Worm (Caenorhabditis elegans): ENCODE results near the gene F54H5.3.

Gene F54H5.3

ce11 chrII:6642651-6643167, 20.7 kb downstream of the F54H5.3 start, which contains the start of gene T19D12.6:
TSS of gene T19D12.6 (minus strand) at chrII:6643117.
- TF ChIP-seq nhr-237 (tag; optimal IDR thresholded peaks at IDR 0.05) (no peak), jun-1 (tag; optimal IDR thresholded peaks at IDR 0.05) (no peak), fkh-10 (GFP tag; optimal IDR thresholded peaks at IDR 0.05) (no peak), snu-23 (GFP tag; optimal IDR thresholded peaks at IDR 0.05) (no peak), ztf-11 (tag; optimal IDR thresholded peaks at IDR 0.05) (no peak), rnt-1 (tag; optimal IDR thresholded peaks at IDR 0.05) (no peak), fkh-8 (tag; optimal IDR thresholded peaks at IDR 0.05) (peak; percentile 60), efl-1 (optimal IDR thresholded peaks at IDR 0.05) (no peak), efl-1 (GFP tag; optimal IDR thresholded peaks at IDR 0.05 in 1 of 2) (peak in 1 of 2 experiments; percentile 82), ceh-90 (tag; optimal IDR thresholded peaks at IDR 0.05) (no peak), nhr-11 (tag; optimal IDR thresholded peaks at IDR 0.05) (no peak), lin-14 (GFP tag; optimal IDR thresholded peaks at IDR 0.05) (peak; percentile 57), blmp-1 (tag; optimal IDR thresholded peaks at IDR 0.05) (peak; percentile 11), lsy-2 (tag; optimal IDR thresholded peaks at IDR 0.05) (peak in 1 of 2 experiments; percentile 50), nhr-19 (GFP tag; conservative IDR thresholded peaks at IDR 0.05) (no peak), efl-3 (GFP tag; optimal IDR thresholded peaks at IDR 0.05) (no peak)

- TF ChIP-seq snpc-4 (tag; optimal IDR thresholded peaks at IDR 0.05) (no peak), efl-1 (optimal IDR thresholded peaks at IDR 0.05) (no peak), efl-1 (GFP tag; optimal IDR thresholded peaks at IDR 0.05 in 1 of 2) (peak in 1 of 2 experiments; percentile 5), dsc-1 (tag; optimal IDR thresholded peaks at IDR 0.05) (peak; percentile 63)
Observed at ce11 chrII:6646903-6647302, 24.9 kb downstream of the F54H5.3 start.

ce11 chrII:6649026-6649425, 27.0 kb downstream of the F54H5.3 start, which contains the start of gene oig-8:
TSS of gene oig-8 (minus strand) at chrII:6649126.
- no peak for TF ChIP-seq grh-1 (GFP tag; IDR thresholded peaks at IDR 0.05)
- TF ChIP-seq lin-15B (tag; optimal IDR thresholded peaks at IDR 0.05): no peak
- TF ChIP-seq skn-1 (tag; optimal IDR thresholded peaks at IDR 0.05): no peak
- no peak for TF ChIP-seq sptf-1 (tag; optimal IDR thresholded peaks at IDR 0.05)
- TF ChIP-seq C34B4.2 (tag; optimal IDR thresholded peaks at IDR 0.05): no peak
- no peak for TF ChIP-seq isw-1 (GFP tag; IDR thresholded peaks at IDR 0.05)
- no peak for TF ChIP-seq unc-62 (GFP tag; optimal IDR thresholded peaks at IDR 0.05)
- TF ChIP-seq fkh-10 (GFP tag; optimal IDR thresholded peaks at IDR 0.05): no peak
- no peak for TF ChIP-seq tbx-2 (tag; optimal IDR thresholded peaks at IDR 0.05)
- no peak for TF ChIP-seq mab-9 (GFP tag; IDR thresholded peaks at IDR 0.05)
- no peak for TF ChIP-seq C16A3.4 (tag; optimal IDR thresholded peaks at IDR 0.05)
- no peak for TF ChIP-seq irx-1 (tag; optimal IDR thresholded peaks at IDR 0.05)
- TF ChIP-seq hpl-2 (GFP tag; optimal IDR thresholded peaks at IDR 0.05): no peak
- no peak for TF ChIP-seq fkh-4 (tag; optimal IDR thresholded peaks at IDR 0.05; ENCODE audit: borderline replicate concordance)
- TF ChIP-seq ceh-82 (tag; optimal IDR thresholded peaks at IDR 0.05): no peak
- no peak for TF ChIP-seq nhr-85 (tag)

- no peak for TF ChIP-seq pag-3 (tag; optimal IDR thresholded peaks at IDR 0.05; ENCODE audit: borderline replicate concordance, insufficient read depth)
- no peak for TF ChIP-seq egl-27 (tag; optimal IDR thresholded peaks at IDR 0.05)
- no peak for TF ChIP-seq ceh-63 (GFP tag; optimal IDR thresholded peaks at IDR 0.05)
- TF ChIP-seq lin-39 (tag; optimal IDR thresholded peaks at IDR 0.05): no peak
- no peak for TF ChIP-seq zip-4 (GFP tag; optimal IDR thresholded peaks at IDR 0.05)
- no peak for TF ChIP-seq unc-30 (tag; optimal IDR thresholded peaks at IDR 0.05)
- no peak for TF ChIP-seq mdl-1 (tag; optimal IDR thresholded peaks at IDR 0.05)
Observed at ce11 chrII:6651719-6652118, 29.7 kb downstream of the F54H5.3 start, which contains the start of gene sra-26. TSS of gene sra-26 (minus strand) at chrII:6651819.
